Fruit fly (Drosophila melanogaster): ENCODE measurements around the gene beta'COP.

DNA sequence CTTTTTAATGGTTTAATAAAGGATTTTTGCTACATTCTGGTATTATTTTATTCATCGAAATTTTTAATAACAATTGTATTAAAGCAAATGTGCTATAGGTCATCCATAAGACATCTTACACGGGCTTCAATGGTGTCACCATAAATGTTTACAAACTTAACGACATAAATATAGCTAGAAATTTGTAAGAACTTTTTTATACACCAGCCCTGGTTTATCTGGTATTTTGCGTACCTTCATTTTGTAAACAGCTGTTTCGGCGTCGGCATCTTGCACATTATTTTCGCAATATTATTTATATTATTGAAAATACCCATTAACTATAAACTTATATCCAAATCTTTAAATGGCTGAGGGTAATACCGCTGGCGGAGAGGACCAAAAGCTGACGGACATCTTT is 11.3 kb upstream of the beta'COP start, which contains the start of gene Tap42:
- TF ChIP-seq h (optimal IDR thresholded peaks at IDR 0.05) (no peak), Myc (optimal IDR thresholded peaks at IDR 0.05) (no peak)
